Worm (Caenorhabditis elegans): ENCODE measurements around the gene gcp-2.2.

The gcp-2.2 gene

ce11 chrX:11537240-11537764, at the start of gene gcp-2.2:
gcp-2.2 (plus strand) TSS chrX:11537714.
- no peak for TF ChIP-seq ahr-1 (tag; optimal IDR thresholded peaks at IDR 0.05)

DNA sequence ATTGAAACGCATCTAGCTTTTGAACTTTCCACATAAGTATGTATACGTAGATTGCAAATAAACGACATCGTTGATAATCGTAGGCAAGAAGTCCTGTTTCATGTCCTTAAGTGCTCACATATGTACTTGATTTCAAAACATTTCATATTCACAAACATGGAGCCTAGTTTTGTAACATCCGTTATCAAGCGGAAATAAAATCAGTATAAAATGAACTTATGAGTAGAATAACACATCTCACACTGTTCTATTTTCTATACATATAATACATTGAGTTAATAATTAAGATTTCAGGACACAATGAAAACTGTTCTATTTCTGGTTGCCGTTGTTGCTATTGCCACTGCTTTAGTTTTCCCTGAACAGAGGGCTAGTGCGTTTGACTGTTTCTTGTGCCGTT, 47.7 kb upstream of the gcp-2.2 start, which contains the start of gene spp-21:
Gene spp-21 (plus strand): TSS at position 301 of the 400 bp plus-strand sequence.
- no peak for TF ChIP-seq mec-3 (tag; optimal IDR thresholded peaks at IDR 0.05; ENCODE audit: borderline replicate concordance)

- TF ChIP-seq hlh-13 (GFP tag; optimal IDR thresholded peaks at IDR 0.05) (no peak), ceh-6 (GFP tag; optimal IDR thresholded peaks at IDR 0.05) (no peak), syd-9 (tag; optimal IDR thresholded peaks at IDR 0.05) (no peak), ttx-3 (tag; optimal IDR thresholded peaks at IDR 0.05) (no peak)
Observed at ce11 chrX:11491835-11492234, 45.7 kb upstream of the gcp-2.2 start.

- TF ChIP-seq rnt-1 (tag; optimal IDR thresholded peaks at IDR 0.05) (no peak), fkh-10 (GFP tag; optimal IDR thresholded peaks at IDR 0.05) (no peak), madf-2 (tag; optimal IDR thresholded peaks at IDR 0.05) (no peak), syd-9 (tag; optimal IDR thresholded peaks at IDR 0.05) (no peak), hlh-30 (tag; optimal IDR thresholded peaks at IDR 0.05; ENCODE audit: insufficient read depth) (no peak), lin-11 (tag; optimal IDR thresholded peaks at IDR 0.05) (no peak)
Observed at ce11 chrX:11498871-11499270, 38.6 kb upstream of the gcp-2.2 start.

DNA sequence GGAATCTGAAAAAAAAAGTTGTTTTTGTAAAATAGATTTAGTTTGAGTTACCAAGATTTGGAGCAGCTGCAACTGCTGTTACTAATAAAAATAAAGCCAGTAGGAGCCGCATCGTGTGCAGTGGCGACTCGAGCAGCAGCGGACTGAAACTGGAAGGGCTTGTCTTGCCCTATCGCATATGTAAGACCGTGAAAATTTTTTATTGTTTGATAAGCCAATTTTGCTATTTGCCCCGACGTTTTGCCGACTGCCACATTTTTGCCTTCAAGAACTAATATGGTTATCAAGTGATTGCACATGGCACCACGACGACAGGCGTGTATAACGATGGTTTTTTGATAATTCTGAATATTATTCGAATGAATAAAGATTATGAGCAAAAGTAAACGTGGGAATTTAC, 37.8 kb upstream of the gcp-2.2 start, which contains the start of gene T25C12.3:
Gene T25C12.3 (minus strand): TSS at position 262 of the 400 bp plus-strand sequence.
- no peak for TF ChIP-seq hlh-13 (GFP tag; optimal IDR thresholded peaks at IDR 0.05)
- TF ChIP-seq ceh-6 (GFP tag; optimal IDR thresholded peaks at IDR 0.05) = no peak
- TF ChIP-seq nhr-232 (tag; optimal IDR thresholded peaks at IDR 0.05) = no peak
- no peak for TF ChIP-seq ceh-34 (tag; optimal IDR thresholded peaks at IDR 0.05)
- no peak for TF ChIP-seq sdc-2 (tag; optimal IDR thresholded peaks at IDR 0.05)
- TF ChIP-seq ceh-48 (tag; optimal IDR thresholded peaks at IDR 0.05) = no peak
- TF ChIP-seq pag-3 (tag; optimal IDR thresholded peaks at IDR 0.05; ENCODE audit: borderline replicate concordance) = no peak
- no peak for TF ChIP-seq sox-2 (GFP tag; IDR thresholded peaks at IDR 0.05)
- no peak for TF ChIP-seq dve-1 (tag; optimal IDR thresholded peaks at IDR 0.05)
- no peak for TF ChIP-seq elt-2 (tag; optimal IDR thresholded peaks at IDR 0.05)
- no peak for TF ChIP-seq unc-55 (GFP tag; optimal IDR thresholded peaks at IDR 0.05)
- TF ChIP-seq odd-2 (tag; optimal IDR thresholded peaks at IDR 0.05) = no peak
- no peak for TF ChIP-seq pha-2 (tag; optimal IDR thresholded peaks at IDR 0.05)
- TF ChIP-seq rnt-1 (tag; optimal IDR thresholded peaks at IDR 0.05) = no peak
- TF ChIP-seq ceh-31 (tag; optimal IDR thresholded peaks at IDR 0.05) = no peak
- TF ChIP-seq lin-11 (tag; optimal IDR thresholded peaks at IDR 0.05) = no peak

ce11 chrX:11500589-11500988, 36.9 kb upstream of the gcp-2.2 start:
- TF ChIP-seq odd-2 (tag; optimal IDR thresholded peaks at IDR 0.05) (no peak), ceh-2 (tag; optimal IDR thresholded peaks at IDR 0.05) (no peak), ahr-1 (tag; optimal IDR thresholded peaks at IDR 0.05) (no peak), ceh-30 (tag; optimal IDR thresholded peaks at IDR 0.05) (no peak), F13H6.1 (tag; optimal IDR thresholded peaks at IDR 0.05) (no peak), zip-5 (tag; optimal IDR thresholded peaks at IDR 0.05) (no peak), eyg-1 (tag; optimal IDR thresholded peaks at IDR 0.05) (no peak), hlh-30 (tag; optimal IDR thresholded peaks at IDR 0.05; ENCODE audit: insufficient read depth) (no peak), nhr-11 (tag; optimal IDR thresholded peaks at IDR 0.05) (no peak), ttx-3 (tag; optimal IDR thresholded peaks at IDR 0.05) (no peak), ceh-18 (tag; optimal IDR thresholded peaks at IDR 0.05) (no peak), elt-2 (tag; optimal IDR thresholded peaks at IDR 0.05) (no peak)

- TF ChIP-seq ets-4 (tag; optimal IDR thresholded peaks at IDR 0.05) (no peak), K02D7.2 (tag; optimal IDR thresholded peaks at IDR 0.05) (no peak), ama-1 (optimal IDR thresholded peaks at IDR 0.05) (no peak), madf-2 (tag; optimal IDR thresholded peaks at IDR 0.05) (no peak), hlh-6 (tag; optimal IDR thresholded peaks at IDR 0.05) (no peak), lim-6 (tag; optimal IDR thresholded peaks at IDR 0.05) (no peak), ahr-1 (tag; optimal IDR thresholded peaks at IDR 0.05) (no peak), elt-2 (tag; optimal IDR thresholded peaks at IDR 0.05) (no peak)
Observed at ce11 chrX:11501967-11502366, 35.5 kb upstream of the gcp-2.2 start, which contains the start of gene F29G6.1. F29G6.1 (plus strand) TSS chrX:11502267.
